Worm (Caenorhabditis elegans) whole organism, L1 larva: ENCODE results near the gene dnj-10.

ENCODE experiments used
- C16A3.4 ChIP-seq: fragments of 150-350 bp; optimal IDR thresholded peaks from 2 replicates; lab custom pipeline; 2014; ENCODE audit warnings: missing biosample characterization, missing genetic modification characterization
- C34B4.2 ChIP-seq: sonication (generic microtip); optimal IDR thresholded peaks from 2 replicates; lab custom pipeline; 2017; ENCODE audit warnings: mild to moderate bottlenecking, missing genetic modification characterization, missing compliant biosample characterization
- F16B12.6 ChIP-seq: fragments of 150-350 bp; optimal IDR thresholded peaks from 2 replicates; lab custom pipeline; 2014; ENCODE audit warnings: missing biosample characterization, missing genetic modification characterization
- aha-1 ChIP-seq: fragments of 150-350 bp; optimal IDR thresholded peaks from 2 replicates; lab custom pipeline; 2014; ENCODE audit warnings: missing biosample characterization, missing genetic modification characterization
- ama-1 ChIP-seq: fragments of 150-350 bp; optimal IDR thresholded peaks from 2 replicates; lab custom pipeline; 2014
- blmp-1 ChIP-seq: fragments of 150-350 bp; optimal IDR thresholded peaks from 2 replicates; lab custom pipeline; 2014; ENCODE audit warnings: missing biosample characterization, missing genetic modification characterization
- ceh-63 ChIP-seq: fragments of 200-800 bp; sonication (Bioruptor generic); optimal IDR thresholded peaks from 2 replicates; lab custom pipeline; 2018; ENCODE audit warnings: mild to moderate bottlenecking, missing genetic modification characterization, missing compliant biosample characterization
- ceh-8 ChIP-seq: fragments of 200-800 bp; sonication (Bioruptor generic); optimal IDR thresholded peaks from 2 replicates; lab custom pipeline; 2018; ENCODE audit warnings: mild to moderate bottlenecking, missing genetic modification characterization, moderate library complexity, missing compliant biosample characterization
- ceh-82 ChIP-seq, 3 experiments: fragments of 150-350 bp in 1 of 3; sonication (generic microtip) in 2 of 3; optimal IDR thresholded peaks; 2 replicates each; lab custom pipeline; 2014 to 2017; ENCODE audit warnings: missing biosample characterization in 3 of 3, missing genetic modification characterization in 3 of 3
- dpl-1 ChIP-seq, 3 experiments: fragments of 150-350 bp in 2 of 3; sonication (generic microtip) in 1 of 3; optimal IDR thresholded peaks; 2 replicates each; lab custom pipeline; 2014 to 2017; ENCODE audit warnings: missing biosample characterization in 3 of 3, missing genetic modification characterization in 3 of 3, missing genetic modification reagents in 3 of 3
- dsc-1 ChIP-seq: sonication (generic microtip); optimal IDR thresholded peaks from 2 replicates; lab custom pipeline; 2016; ENCODE audit warnings: mild to moderate bottlenecking, missing genetic modification characterization, missing compliant biosample characterization
- efl-1 ChIP-seq, 4 experiments: fragments of 150-350 bp; optimal IDR thresholded peaks in 3 of 4; peaks in 1 of 4; 1 replicate in 1 of 4; 2 replicates in 3 of 4; lab custom pipeline; 2014; ENCODE audit warnings: missing biosample characterization in 2 of 4, missing genetic modification characterization in 2 of 4, missing genetic modification reagents in 2 of 4
- efl-3 ChIP-seq: fragments of 200-800 bp; sonication (Bioruptor generic); optimal IDR thresholded peaks from 2 replicates; lab custom pipeline; 2018; ENCODE audit warnings: mild to moderate bottlenecking, missing genetic modification characterization, missing compliant biosample characterization
- egl-27 ChIP-seq, 2 experiments: fragments of 150-350 bp in 1 of 2; sonication (generic microtip); optimal IDR thresholded peaks; 3 replicates each; lab custom pipeline; 2017 to 2018; ENCODE audit warnings: missing biosample characterization in 2 of 2, missing genetic modification characterization in 2 of 2, missing genetic modification reagents in 2 of 2
- elt-3 ChIP-seq, 6 experiments: fragments of 150-350 bp in 1 of 6; sonication (generic microtip); optimal IDR thresholded peaks; 2 replicates each; lab custom pipeline; 2017 to 2018; ENCODE audit warnings: missing biosample characterization in 6 of 6, missing genetic modification characterization in 6 of 6, inconsistent platforms in 1 of 6
- fkh-8 ChIP-seq: sonication (generic microtip); optimal IDR thresholded peaks from 2 replicates; lab custom pipeline; 2016; ENCODE audit warnings: mild to moderate bottlenecking, missing genetic modification characterization, missing compliant biosample characterization
- fos-1 ChIP-seq: fragments of 150-350 bp; optimal IDR thresholded peaks from 2 replicates; lab custom pipeline; 2014; ENCODE audit warnings: missing biosample characterization, missing genetic modification characterization
- grh-1 ChIP-seq: fragments of 200-800 bp; sonication (Bioruptor generic); IDR thresholded peaks from 2 replicates; pipeline ENCODE4 v1.3.6; 2022; ENCODE audit warnings: missing genetic modification reagents, missing genetic modification characterization, missing compliant biosample characterization
- hlh-17 ChIP-seq: fragments of 200-800 bp; sonication (Bioruptor generic); optimal IDR thresholded peaks from 2 replicates; lab custom pipeline; 2018; ENCODE audit warnings: missing genetic modification characterization, mild to moderate bottlenecking, missing compliant biosample characterization, moderate library complexity, borderline replicate concordance
- hpl-2 ChIP-seq: fragments of 150-350 bp; optimal IDR thresholded peaks from 2 replicates; lab custom pipeline; 2014; ENCODE audit warnings: missing biosample characterization, missing genetic modification reagents, missing genetic modification characterization
- isw-1 ChIP-seq: fragments of 200-800 bp; sonication (Bioruptor generic); IDR thresholded peaks from 2 replicates; pipeline ENCODE4 v1.3.6; 2022; ENCODE audit warnings: missing genetic modification characterization, missing compliant biosample characterization
- jun-1 ChIP-seq: fragments of 150-350 bp; optimal IDR thresholded peaks from 2 replicates; lab custom pipeline; 2014; ENCODE audit warnings: missing biosample characterization, missing genetic modification reagents, missing genetic modification characterization
- lin-13 ChIP-seq: fragments of 150-350 bp; optimal IDR thresholded peaks from 2 replicates; lab custom pipeline; 2014; ENCODE audit warnings: missing biosample characterization, missing genetic modification reagents, missing genetic modification characterization
- lin-14 ChIP-seq: fragments of 200-800 bp; sonication (Bioruptor generic); optimal IDR thresholded peaks from 2 replicates; lab custom pipeline; 2018; ENCODE audit warnings: mild to moderate bottlenecking, missing genetic modification characterization, moderate library complexity, missing compliant biosample characterization
- lin-15B ChIP-seq: fragments of 150-350 bp; sonication (generic microtip); optimal IDR thresholded peaks from 3 replicates; lab custom pipeline; 2014; ENCODE audit warnings: missing biosample characterization, missing genetic modification characterization
- lin-35 ChIP-seq, 2 experiments: fragments of 150-350 bp; optimal IDR thresholded peaks; 2 replicates each; lab custom pipeline; 2014; ENCODE audit warnings: missing biosample characterization in 2 of 2, missing genetic modification characterization in 2 of 2, missing genetic modification reagents in 2 of 2
- lin-39 ChIP-seq: fragments of 150-350 bp; optimal IDR thresholded peaks from 2 replicates; lab custom pipeline; 2014; ENCODE audit warnings: missing biosample characterization, missing genetic modification reagents, missing genetic modification characterization
- lsy-2 ChIP-seq, 2 experiments: fragments of 150-350 bp; optimal IDR thresholded peaks; 2 replicates each; lab custom pipeline; 2014; ENCODE audit warnings: missing biosample characterization in 2 of 2, missing genetic modification characterization in 2 of 2
- mdl-1 ChIP-seq, 2 experiments: fragments of 150-350 bp; optimal IDR thresholded peaks; 2 replicates each; lab custom pipeline; 2014 to 2017; ENCODE audit warnings: missing biosample characterization in 2 of 2, missing genetic modification characterization in 2 of 2, inconsistent platforms in 1 of 2
- mef-2 ChIP-seq: fragments of 150-350 bp; optimal IDR thresholded peaks from 2 replicates; lab custom pipeline; 2014; ENCODE audit warnings: missing biosample characterization, missing genetic modification characterization
- mep-1 ChIP-seq: fragments of 150-350 bp; optimal IDR thresholded peaks from 2 replicates; lab custom pipeline; 2014; ENCODE audit warnings: missing biosample characterization, missing genetic modification characterization
- nhr-11 ChIP-seq: fragments of 150-350 bp; optimal IDR thresholded peaks from 2 replicates; lab custom pipeline; 2014; ENCODE audit warnings: missing biosample characterization, missing genetic modification characterization
- nhr-12 ChIP-seq: sonication (generic microtip); optimal IDR thresholded peaks from 2 replicates; lab custom pipeline; 2017; ENCODE audit warnings: missing biosample characterization, missing genetic modification characterization
- nhr-47 ChIP-seq: sonication (generic microtip); optimal IDR thresholded peaks from 2 replicates; lab custom pipeline; 2016; ENCODE audit warnings: mild to moderate bottlenecking, missing genetic modification characterization, moderate library complexity, missing compliant biosample characterization
- nhr-85 ChIP-seq: sonication (generic microtip); peaks from one replicate; lab custom pipeline; 2016; ENCODE audit warnings: missing genetic modification characterization, inconsistent platforms, missing compliant biosample characterization
- pax-3 ChIP-seq: fragments of 200-800 bp; sonication (Bioruptor generic); optimal IDR thresholded peaks from 2 replicates; lab custom pipeline; 2018; ENCODE audit warnings: mild to moderate bottlenecking, missing genetic modification characterization, moderate library complexity, missing compliant biosample characterization
- pqm-1 ChIP-seq: sonication (generic microtip); optimal IDR thresholded peaks from 3 replicates; lab custom pipeline; 2017; ENCODE audit warnings: missing biosample characterization, missing genetic modification characterization
- skn-1 ChIP-seq: fragments of 150-350 bp; optimal IDR thresholded peaks from 2 replicates; lab custom pipeline; 2014; ENCODE audit warnings: missing biosample characterization, missing genetic modification characterization
- snpc-4 ChIP-seq: fragments of 150-350 bp; optimal IDR thresholded peaks from 2 replicates; lab custom pipeline; 2014; ENCODE audit warnings: missing biosample characterization, missing genetic modification characterization
- snu-23 ChIP-seq: sonication (generic microtip); optimal IDR thresholded peaks from 2 replicates; lab custom pipeline; 2016; ENCODE audit warnings: missing genetic modification characterization, missing compliant biosample characterization
- sup-37 ChIP-seq: fragments of 200-800 bp; sonication (Bioruptor generic); optimal IDR thresholded peaks from 2 replicates; lab custom pipeline; 2018; ENCODE audit warnings: mild to moderate bottlenecking, missing genetic modification characterization, missing compliant biosample characterization
- unc-130 ChIP-seq: fragments of 150-350 bp; optimal IDR thresholded peaks from 2 replicates; lab custom pipeline; 2017; ENCODE audit warnings: missing biosample characterization, missing genetic modification characterization, inconsistent platforms
- unc-30 ChIP-seq: sonication (generic microtip); optimal IDR thresholded peaks from 2 replicates; lab custom pipeline; 2017; ENCODE audit warnings: missing biosample characterization, missing genetic modification characterization
- unc-62 ChIP-seq: fragments of 150-350 bp; optimal IDR thresholded peaks from 2 replicates; lab custom pipeline; 2014; ENCODE audit warnings: missing biosample characterization, missing genetic modification reagents, missing genetic modification characterization
- xbp-1 ChIP-seq: sonication (generic microtip); optimal IDR thresholded peaks from 2 replicates; lab custom pipeline; 2016; ENCODE audit warnings: missing genetic modification characterization, missing compliant biosample characterization
- ztf-4 ChIP-seq: fragments of 150-350 bp; optimal IDR thresholded peaks from 2 replicates; lab custom pipeline; 2014; ENCODE audit warnings: missing biosample characterization, missing genetic modification characterization

The dnj-10 gene

ce11 chrIII:8609683-8610082, 21.3 kb upstream of the dnj-10 start, which contains the start of gene C06E1.9:
TSS of gene C06E1.9 (minus strand) at chrIII:8609783.
- TF ChIP-seq efl-1 (optimal IDR thresholded peaks at IDR 0.05; lab: Kevin White, UChicago) (no peak), efl-1 (GFP tag; optimal IDR thresholded peaks at IDR 0.05 in 1 of 2; lab: Kevin White, UChicago) (no peak), skn-1 (tag; lab: Kevin White, UChicago) (no peak), blmp-1 (tag; lab: Kevin White, UChicago) (no peak), ceh-63 (no peak), nhr-12 (tag; lab: Kevin White, UChicago) (no peak), mef-2 (no peak), nhr-47 (tag; lab: Kevin White, UChicago) (no peak), jun-1 (tag; lab: Kevin White, UChicago) (no peak), elt-3 (tag; optimal IDR thresholded peaks at IDR 0.05; lab: Kevin White, UChicago) (no peak), F16B12.6 (tag; lab: Kevin White, UChicago) (no peak), dsc-1 (tag; lab: Kevin White, UChicago) (no peak), lsy-2 (tag; optimal IDR thresholded peaks at IDR 0.05; lab: Kevin White, UChicago) (no peak), pax-3 (tag; lab: Kevin White, UChicago) (no peak)

ce11 chrIII:8611282-8611681, 19.7 kb upstream of the dnj-10 start:
- TF ChIP-seq efl-1 (optimal IDR thresholded peaks at IDR 0.05; lab: Kevin White, UChicago) (no peak), efl-1 (GFP tag; optimal IDR thresholded peaks at IDR 0.05 in 1 of 2; lab: Kevin White, UChicago) (peak in 1 of 2 experiments; percentile 23), skn-1 (tag; lab: Kevin White, UChicago) (no peak)

ce11 chrIII:8613573-8613972, 17.4 kb upstream of the dnj-10 start:
- TF ChIP-seq lin-14 (GFP tag; lab: Kevin White, UChicago) (no peak), hlh-17 (GFP tag; lab: Kevin White, UChicago) (no peak), isw-1 (GFP tag; lab: Robert Waterston, UW) (no peak), mdl-1 (tag; optimal IDR thresholded peaks at IDR 0.05; lab: Kevin White, UChicago) (no peak), lin-13 (no peak), pqm-1 (no peak), C16A3.4 (tag; lab: Kevin White, UChicago) (no peak), aha-1 (tag; lab: Kevin White, UChicago) (no peak)

ce11 chrIII:8614490-8614889, 16.5 kb upstream of the dnj-10 start, which contains the start of gene rha-2:
TSS of gene rha-2 (minus strand) at chrIII:8614569.
- peak; percentile 42 for TF ChIP-seq C16A3.4 (tag; lab: Kevin White, UChicago)
- peak; percentile 62 to 88 for TF ChIP-seq efl-1 (optimal IDR thresholded peaks at IDR 0.05; lab: Kevin White, UChicago)
- TF ChIP-seq efl-1 (GFP tag; optimal IDR thresholded peaks at IDR 0.05 in 1 of 2; lab: Kevin White, UChicago) = peak; percentile 90 to 99
- TF ChIP-seq snu-23 = peak; percentile 13
- peak; percentile 15 for TF ChIP-seq blmp-1 (tag; lab: Kevin White, UChicago)
- TF ChIP-seq sup-37 (GFP tag; lab: Kevin White, UChicago) = no peak
- no peak for TF ChIP-seq hpl-2
- TF ChIP-seq lin-15B = peak; percentile 12
- TF ChIP-seq F16B12.6 (tag; lab: Kevin White, UChicago) = peak; percentile 22
- TF ChIP-seq nhr-11 = no peak
- no peak for TF ChIP-seq ceh-8 (GFP tag; lab: Kevin White, UChicago)
- no peak for TF ChIP-seq unc-130 (tag; lab: Kevin White, UChicago)
- TF ChIP-seq egl-27 (tag; optimal IDR thresholded peaks at IDR 0.05; lab: Kevin White, UChicago) = no peak
- TF ChIP-seq ama-1 (lab: Kevin White, UChicago) = no peak
- peak; percentile 5 for TF ChIP-seq xbp-1 (tag; lab: Kevin White, UChicago)
- peak in 1 of 3 experiments; percentile 27 for TF ChIP-seq ceh-82 (tag; optimal IDR thresholded peaks at IDR 0.05; lab: Kevin White, UChicago)
- no peak for TF ChIP-seq aha-1 (tag; lab: Kevin White, UChicago)
- TF ChIP-seq fos-1 (tag; lab: Kevin White, UChicago) = no peak
- peak; percentile 83 to 91 (median 88) for TF ChIP-seq dpl-1 (GFP tag; optimal IDR thresholded peaks at IDR 0.05; lab: Kevin White, UChicago)
- peak; percentile 11 for TF ChIP-seq lin-39
- TF ChIP-seq snpc-4 (tag; lab: Kevin White, UChicago) = no peak
- TF ChIP-seq unc-30 = no peak
- TF ChIP-seq grh-1 (GFP tag; lab: Robert Waterston, UW) = no peak
- peak; percentile 12; the same call in 1 of the 2 replicates for TF ChIP-seq isw-1 (GFP tag; lab: Robert Waterston, UW)
- peak; percentile 31 to 72 for TF ChIP-seq lsy-2 (tag; optimal IDR thresholded peaks at IDR 0.05; lab: Kevin White, UChicago)
- no peak for TF ChIP-seq unc-62 (GFP tag; lab: Kevin White, UChicago)
- TF ChIP-seq C34B4.2 (tag; lab: Kevin White, UChicago) = no peak
- TF ChIP-seq fkh-8 = no peak
- no peak for TF ChIP-seq efl-3 (GFP tag; lab: Kevin White, UChicago)
- no peak for TF ChIP-seq mep-1 (tag; lab: Kevin White, UChicago)
- TF ChIP-seq nhr-47 (tag; lab: Kevin White, UChicago) = peak; percentile 3
- no peak for TF ChIP-seq ztf-4 (tag; lab: Kevin White, UChicago)
- no peak for TF ChIP-seq nhr-85 (tag; lab: Kevin White, UChicago)
- peak; percentile 89 to 95 for TF ChIP-seq lin-35 (GFP tag; optimal IDR thresholded peaks at IDR 0.05; lab: Kevin White, UChicago)
- TF ChIP-seq, all 84 proteins: peak for 14
